Fruit fly (Drosophila melanogaster) whole organism, embryonic: ENCODE results near the gene CG2021.

Experiments used
- ATbp ChIP-seq: fragments of 200-800 bp; sonication (Bioruptor generic); optimal IDR thresholded peaks from 2 replicates; lab custom pipeline; 2017; ENCODE audit warnings: missing biosample characterization, mild to moderate bottlenecking, missing genetic modification characterization, missing genetic modification reagents
- Abd-B ChIP-seq: fragments of 200-800 bp; sonication (Bioruptor generic); optimal IDR thresholded peaks from 2 replicates; lab custom pipeline; 2018; ENCODE audit warnings: missing biosample characterization, mild to moderate bottlenecking, missing genetic modification characterization, moderate library complexity
- Ada2b ChIP-seq: fragments of 200-800 bp; sonication (Bioruptor generic); IDR thresholded peaks from 2 replicates; pipeline ENCODE4 v1.3.6; 2022; ENCODE audit warnings: missing biosample characterization, missing genetic modification characterization
- BEAF-32 ChIP-seq: fragments of 200-800 bp; sonication (Bioruptor generic); optimal IDR thresholded peaks from 3 replicates; lab custom pipeline; 2017; ENCODE audit warnings: missing biosample characterization, missing genetic modification characterization, mild to moderate bottlenecking, moderate library complexity, missing genetic modification reagents
- BtbVII ChIP-seq: fragments of 200-800 bp; sonication (Bioruptor generic); optimal IDR thresholded peaks from 3 replicates; lab custom pipeline; 2017; ENCODE audit warnings: missing biosample characterization, mild to moderate bottlenecking, missing genetic modification characterization
- Bteb2 ChIP-seq: fragments of 200-800 bp; sonication (Bioruptor generic); optimal IDR thresholded peaks from 2 replicates; lab custom pipeline; 2016; ENCODE audit warnings: missing biosample characterization, missing genetic modification characterization
- CG13624 ChIP-seq: fragments of 200-800 bp; sonication (Bioruptor generic); optimal IDR thresholded peaks from 2 replicates; lab custom pipeline; 2016; ENCODE audit warnings: missing biosample characterization, missing genetic modification characterization
- CG15073 ChIP-seq: fragments of 200-800 bp; sonication (Bioruptor generic); optimal IDR thresholded peaks from 2 replicates; lab custom pipeline; 2016; ENCODE audit warnings: missing biosample characterization, missing genetic modification characterization
- CG1602 ChIP-seq: fragments of 200-800 bp; sonication (Bioruptor generic); optimal IDR thresholded peaks from 3 replicates; lab custom pipeline; 2016; ENCODE audit warnings: missing biosample characterization, missing genetic modification characterization
- CG17361 ChIP-seq: fragments of 200-800 bp; sonication (Bioruptor generic); IDR thresholded peaks from 3 replicates; pipeline ENCODE4 v1.3.6; 2022; ENCODE audit warnings: missing biosample characterization, missing genetic modification characterization
- CG17829 ChIP-seq: fragments of 200-800 bp; optimal IDR thresholded peaks from 2 replicates; lab custom pipeline; 2019; ENCODE audit warnings: missing biosample characterization, mild to moderate bottlenecking, missing genetic modification characterization, moderate library complexity
- CG18476 ChIP-seq: fragments of 200-800 bp; sonication (Bioruptor generic); optimal IDR thresholded peaks from 2 replicates; lab custom pipeline; 2016; ENCODE audit warnings: missing biosample characterization, mild to moderate bottlenecking, missing genetic modification characterization
- CG2889 ChIP-seq: fragments of 200-800 bp; sonication (Bioruptor generic); IDR thresholded peaks from 3 replicates; pipeline ENCODE4 v1.3.6; 2022; ENCODE audit warnings: missing biosample characterization, missing genetic modification characterization
- CG31224 ChIP-seq: fragments of 200-800 bp; sonication (Bioruptor generic); IDR thresholded peaks from 2 replicates; pipeline ENCODE4 v1.3.6; 2022; ENCODE audit warnings: missing biosample characterization, missing genetic modification characterization
- CG34376 ChIP-seq: fragments of 200-800 bp; sonication (Bioruptor generic); optimal IDR thresholded peaks from 2 replicates; lab custom pipeline; 2018; ENCODE audit warnings: missing biosample characterization, mild to moderate bottlenecking, missing genetic modification characterization
- CG34422 ChIP-seq: fragments of 200-800 bp; sonication (Bioruptor generic); IDR thresholded peaks from 3 replicates; pipeline ENCODE4 v1.3.6; 2022; ENCODE audit warnings: missing biosample characterization, missing genetic modification characterization
- CG8089 ChIP-seq: fragments of 200-800 bp; sonication (Bioruptor generic); optimal IDR thresholded peaks from 3 replicates; lab custom pipeline; 2016; ENCODE audit warnings: missing biosample characterization, missing genetic modification characterization
- Chrac-16 ChIP-seq: fragments of 200-800 bp; sonication (Bioruptor generic); optimal IDR thresholded peaks from 3 replicates; lab custom pipeline; 2016; ENCODE audit warnings: missing biosample characterization, missing genetic modification characterization
- D19B ChIP-seq: fragments of 200-800 bp; sonication (Bioruptor generic); optimal IDR thresholded peaks from 2 replicates; lab custom pipeline; 2017; ENCODE audit warnings: missing biosample characterization, mild to moderate bottlenecking, missing genetic modification characterization
- Doc2 ChIP-seq: fragments of 200-800 bp; sonication (Bioruptor generic); IDR thresholded peaks from 2 replicates; pipeline ENCODE4 v1.3.6; 2022; ENCODE audit warnings: missing biosample characterization, missing genetic modification characterization
- Drgx ChIP-seq: fragments of 200-800 bp; sonication (Bioruptor generic); IDR thresholded peaks from 2 replicates; pipeline ENCODE4 v1.3.6; 2022; ENCODE audit warnings: missing biosample characterization, missing genetic modification characterization
- Eip74EF ChIP-seq, 2 experiments: fragments of 200-800 bp in 1 of 2; fragments of >200 bp in 1 of 2; sonication (Bioruptor generic) in 1 of 2; optimal IDR thresholded peaks; 2 replicates each; lab custom pipeline; 2017 to 2019; ENCODE audit warnings: missing biosample characterization in 2 of 2, missing genetic modification characterization in 2 of 2, mild to moderate bottlenecking in 1 of 2, moderate library complexity in 1 of 2
- HLH54F ChIP-seq: fragments of 200-800 bp; sonication (Bioruptor generic); optimal IDR thresholded peaks from 3 replicates; lab custom pipeline; 2016; ENCODE audit warnings: missing biosample characterization, missing genetic modification characterization
- Hey ChIP-seq: fragments of 200-800 bp; sonication (Bioruptor generic); optimal IDR thresholded peaks from 3 replicates; lab custom pipeline; 2018; ENCODE audit warnings: missing biosample characterization, mild to moderate bottlenecking, missing genetic modification characterization
- Hr51 ChIP-seq, 2 experiments: fragments of 200-800 bp; sonication (Bioruptor generic); optimal IDR thresholded peaks; 2 replicates in 1 of 2; 3 replicates in 1 of 2; lab custom pipeline; 2016 to 2018; ENCODE audit warnings: missing biosample characterization in 2 of 2, missing genetic modification characterization in 2 of 2, mild to moderate bottlenecking in 1 of 2, moderate library complexity in 1 of 2
- Lhr ChIP-seq: fragments of 200-800 bp; sonication (Bioruptor generic); optimal IDR thresholded peaks from 3 replicates; lab custom pipeline; 2017; ENCODE audit warnings: mild to moderate bottlenecking, missing biosample characterization, missing genetic modification reagents, missing genetic modification characterization
- Myb ChIP-seq: fragments of 200-800 bp; sonication (Bioruptor generic); optimal IDR thresholded peaks from 2 replicates; lab custom pipeline; 2016; ENCODE audit warnings: missing biosample characterization, missing genetic modification characterization
- Nf-YB ChIP-seq: fragments of 200-800 bp; sonication (Bioruptor generic); optimal IDR thresholded peaks from 3 replicates; lab custom pipeline; 2019; ENCODE audit warnings: missing biosample characterization, mild to moderate bottlenecking, missing genetic modification characterization, moderate library complexity
- Optix ChIP-seq: fragments of 200-800 bp; sonication (Bioruptor generic); IDR thresholded peaks from 3 replicates; pipeline ENCODE4 v1.3.6; 2022; ENCODE audit warnings: missing biosample characterization, missing genetic modification characterization
- Sox102F ChIP-seq: fragments of 200-800 bp; sonication (Bioruptor generic); optimal IDR thresholded peaks from 2 replicates; lab custom pipeline; 2018; ENCODE audit warnings: missing biosample characterization, mild to moderate bottlenecking, missing genetic modification characterization, moderate library complexity
- amos ChIP-seq: fragments of 200-800 bp; sonication (Bioruptor generic); IDR thresholded peaks from 2 replicates; pipeline ENCODE4 v1.3.6; 2022; ENCODE audit warnings: missing biosample characterization, missing genetic modification characterization; ENCODE audit not compliant: partially characterized antibody
- crc ChIP-seq: fragments of 200-800 bp; sonication (Bioruptor generic); optimal IDR thresholded peaks from 2 replicates; lab custom pipeline; 2016; ENCODE audit warnings: missing biosample characterization, missing genetic modification characterization
- da ChIP-seq: fragments of 200-800 bp; sonication (Bioruptor generic); optimal IDR thresholded peaks from 2 replicates; lab custom pipeline; 2016; ENCODE audit warnings: missing biosample characterization, missing genetic modification characterization
- dimm ChIP-seq: fragments of 200-800 bp; sonication (Bioruptor generic); IDR thresholded peaks from 2 replicates; pipeline ENCODE4 v1.3.6; 2022; ENCODE audit warnings: missing biosample characterization, missing genetic modification characterization
- eyg ChIP-seq: fragments of 200-800 bp; sonication (Bioruptor generic); optimal IDR thresholded peaks from 3 replicates; lab custom pipeline; 2016; ENCODE audit warnings: missing biosample characterization, missing genetic modification characterization
- grn ChIP-seq: fragments of 200-800 bp; sonication (Bioruptor generic); optimal IDR thresholded peaks from 3 replicates; lab custom pipeline; 2017; ENCODE audit warnings: missing biosample characterization, missing genetic modification characterization
- gsb-n ChIP-seq: fragments of 200-800 bp; sonication (Bioruptor generic); optimal IDR thresholded peaks from 3 replicates; lab custom pipeline; 2018; ENCODE audit warnings: missing biosample characterization, mild to moderate bottlenecking, missing genetic modification characterization
- her ChIP-seq: fragments of 200-800 bp; sonication (Bioruptor generic); optimal IDR thresholded peaks from 2 replicates; lab custom pipeline; 2016; ENCODE audit warnings: missing biosample characterization, missing genetic modification characterization
- inv ChIP-seq: fragments of 200-800 bp; sonication (Bioruptor generic); IDR thresholded peaks from 2 replicates; pipeline ENCODE4 v1.3.6; 2022; ENCODE audit warnings: missing biosample characterization, missing genetic modification characterization; ENCODE audit not compliant: partially characterized antibody
- mirr ChIP-seq: fragments of 200-800 bp; sonication (Bioruptor generic); optimal IDR thresholded peaks from 3 replicates; lab custom pipeline; 2018; ENCODE audit warnings: missing biosample characterization, mild to moderate bottlenecking, missing genetic modification characterization
- onecut ChIP-seq: fragments of 200-800 bp; sonication (Bioruptor generic); IDR thresholded peaks from 2 replicates; pipeline ENCODE4 v1.3.6; 2022; ENCODE audit warnings: missing biosample characterization, missing genetic modification characterization
- pita ChIP-seq: fragments of 200-800 bp; sonication (Bioruptor generic); optimal IDR thresholded peaks from 2 replicates; lab custom pipeline; 2017; ENCODE audit warnings: missing biosample characterization, mild to moderate bottlenecking, missing genetic modification characterization
- pnt ChIP-seq: fragments of 200-800 bp; sonication (Bioruptor generic); optimal IDR thresholded peaks from 3 replicates; lab custom pipeline; 2016; ENCODE audit warnings: missing biosample characterization, missing genetic modification characterization
- rib ChIP-seq: fragments of 200-800 bp; sonication (Bioruptor generic); IDR thresholded peaks from 2 replicates; pipeline ENCODE4 v1.3.6; 2022; ENCODE audit warnings: missing biosample characterization, missing genetic modification characterization
- sens-2 ChIP-seq: fragments of 200-800 bp; sonication (Bioruptor generic); IDR thresholded peaks from 2 replicates; pipeline ENCODE4 v1.3.6; 2022; ENCODE audit warnings: missing biosample characterization, missing genetic modification characterization
- unc-4 ChIP-seq: fragments of 200-800 bp; sonication (Bioruptor generic); IDR thresholded peaks from 2 replicates; pipeline ENCODE4 v1.3.6; 2022; ENCODE audit warnings: missing biosample characterization, missing genetic modification characterization; ENCODE audit not compliant: partially characterized antibody
- zen2 ChIP-seq: fragments of 200-800 bp; sonication (Bioruptor generic); IDR thresholded peaks from 3 replicates; pipeline ENCODE4 v1.3.6; 2022; ENCODE audit warnings: missing biosample characterization, missing genetic modification characterization; ENCODE audit not compliant: partially characterized antibody
- zf30C ChIP-seq: fragments of 200-800 bp; sonication (Bioruptor generic); optimal IDR thresholded peaks from 3 replicates; lab custom pipeline; 2018; ENCODE audit warnings: missing biosample characterization, mild to moderate bottlenecking, missing genetic modification characterization

The CG2021 gene

dm6 chr3L:1774713-1775648, 2.2 kb downstream of the CG2021 start, which contains the start of the genes CG13933 and PolD2 (continued):
- TF ChIP-seq D19B (GFP tag; lab: Kevin White, UChicago) (no peak), zf30C (no peak), CG1602 (GFP tag; lab: Kevin White, UChicago) (peak; percentile 98), CG15073 (GFP tag; lab: Kevin White, UChicago) (peak; percentile 82), pnt (GFP tag; lab: Kevin White, UChicago) (peak; percentile 77), amos (GFP tag; lab: Robert Waterston, UW) (peak; percentile 57; the same call in 1 of the 2 replicates), onecut (GFP tag; lab: Robert Waterston, UW) (peak; percentile 91), CG17829 (peak; percentile 97), Doc2 (GFP tag; lab: Robert Waterston, UW) (0 out of 2 replicates have a peak, but pooled peaks have one; percentile 22), zen2 (GFP tag; lab: Robert Waterston, UW) (peak; percentile 75; the same call in 2 of the 3 replicates), Lhr (GFP tag; lab: Kevin White, UChicago) (no peak), Chrac-16 (peak; percentile 97), pita (no peak), dimm (GFP tag; lab: Robert Waterston, UW) (peak; percentile 95), Drgx (GFP tag; lab: Robert Waterston, UW) (peak; percentile 96), CG2889 (peak; percentile 97), unc-4 (GFP tag; lab: Robert Waterston, UW) (peak; percentile 64), Ada2b (GFP tag; lab: Robert Waterston, UW) (peak; percentile 95), mirr (GFP tag; lab: Kevin White, UChicago) (no peak), Eip74EF (GFP tag; optimal IDR thresholded peaks at IDR 0.05; lab: Kevin White, UChicago) (peak in 1 of 2 experiments; percentile 97), CG34376 (GFP tag; lab: Kevin White, UChicago) (no peak), eyg (no peak), CG34422 (GFP tag; lab: Robert Waterston, UW) (peak; percentile 99), CG18476 (GFP tag; lab: Kevin White, UChicago) (peak; percentile 77), da (no peak), BEAF-32 (GFP tag; lab: Kevin White, UChicago) (peak; percentile 51), CG8089 (GFP tag; lab: Kevin White, UChicago) (peak; percentile 68), CG17361 (GFP tag; lab: Robert Waterston, UW) (no peak), ATbp (no peak), Abd-B (peak; percentile 98), Hr51 (GFP tag; optimal IDR thresholded peaks at IDR 0.05; lab: Kevin White, UChicago) (peak; percentile 88 to 98), CG31224 (GFP tag; lab: Robert Waterston, UW) (peak; percentile 91), inv (peak; percentile 64), Bteb2 (GFP tag; lab: Kevin White, UChicago) (peak; percentile 73), her (GFP tag; lab: Kevin White, UChicago) (peak; percentile 69), HLH54F (GFP tag; lab: Kevin White, UChicago) (peak; percentile 76), Optix (GFP tag; lab: Robert Waterston, UW) (peak; percentile 92), sens-2 (GFP tag; lab: Robert Waterston, UW) (peak; percentile 99), crc (peak; percentile 25), Hey (tag; lab: Kevin White, UChicago) (no peak), grn (GFP tag; lab: Kevin White, UChicago) (no peak), CG13624 (GFP tag; lab: Kevin White, UChicago) (no peak), Sox102F (GFP tag; lab: Kevin White, UChicago) (peak; percentile 99), Myb (GFP tag; lab: Kevin White, UChicago) (peak; percentile 42), gsb-n (tag; lab: Kevin White, UChicago) (peak; percentile 98), BtbVII (GFP tag; lab: Kevin White, UChicago) (no peak), Nf-YB (GFP tag; lab: Kevin White, UChicago) (peak; percentile 88), rib (peak; percentile 85)
